Worm (Caenorhabditis elegans) whole organism, mixed stage, embryonic: ENCODE results near the gene srh-116.

Source experiments
- blmp-1 ChIP-seq: fragments of 150-350 bp; optimal IDR thresholded peaks from 2 replicates; lab custom pipeline; 2014; ENCODE audit warnings: missing biosample characterization, missing genetic modification characterization
- flh-1 ChIP-seq: fragments of 200-800 bp; sonication (Bioruptor generic); optimal IDR thresholded peaks from 2 replicates; lab custom pipeline; 2018; ENCODE audit warnings: mild to moderate bottlenecking, missing genetic modification characterization, moderate library complexity, missing compliant biosample characterization
- hlh-1 ChIP-seq: fragments of 150-350 bp; optimal IDR thresholded peaks from 2 replicates; lab custom pipeline; 2014; ENCODE audit warnings: missing biosample characterization, missing genetic modification reagents, missing genetic modification characterization
- nhr-237 ChIP-seq: fragments of 150-350 bp; optimal IDR thresholded peaks from 2 replicates; lab custom pipeline; 2014; ENCODE audit warnings: missing biosample characterization, missing genetic modification characterization
- snpc-4 ChIP-seq: fragments of 150-350 bp; optimal IDR thresholded peaks from 2 replicates; lab custom pipeline; 2014; ENCODE audit warnings: missing biosample characterization, missing genetic modification characterization
- unc-120 ChIP-seq: sonication (generic microtip); optimal IDR thresholded peaks from 2 replicates; lab custom pipeline; 2017; ENCODE audit warnings: missing genetic modification characterization, missing compliant biosample characterization; ENCODE audit not compliant: poor library complexity, severe bottlenecking
- unc-62 ChIP-seq: fragments of 150-350 bp; optimal IDR thresholded peaks from 2 replicates; lab custom pipeline; 2014; ENCODE audit warnings: missing biosample characterization, missing genetic modification reagents, missing genetic modification characterization

- TF ChIP-seq nhr-237 (no peak), unc-120 (no peak), flh-1 (no peak), hlh-1 (tag; lab: Kevin White, UChicago) (no peak), snpc-4 (no peak), unc-62 (GFP tag; lab: Kevin White, UChicago) (no peak), blmp-1 (no peak)
Observed at ce11 chrV:17298657-17299056, 43.7 kb upstream of the srh-116 start.
